Fruit fly (Drosophila melanogaster): Measurements from ENCODE around the gene CG2116.

- TF ChIP-seq gcm2 (GFP tag; optimal IDR thresholded peaks at IDR 0.05) = no peak
- no peak for TF ChIP-seq onecut (GFP tag; IDR thresholded peaks at IDR 0.05)
- no peak for TF ChIP-seq Dref (GFP tag; IDR thresholded peaks at IDR 0.05)
- TF ChIP-seq CG17186 (GFP tag; optimal IDR thresholded peaks at IDR 0.05) = no peak
- no peak for TF ChIP-seq so (GFP tag; IDR thresholded peaks at IDR 0.05)
- TF ChIP-seq CG4404 (GFP tag; IDR thresholded peaks at IDR 0.05) = no peak
Measured at dm6 chrX:8165608-8166007, 36.0 kb downstream of the CG2116 start, which contains the start of gene Or7a.
